Worm (Caenorhabditis elegans): Measurements from ENCODE around the gene srap-1.

The srap-1 gene

ce11 chrII:11200234-11200755 is 2.7 kb upstream of the srap-1 start:
- TF ChIP-seq snpc-4 (tag; optimal IDR thresholded peaks at IDR 0.05) = no peak
- no peak for TF ChIP-seq zip-8 (tag; optimal IDR thresholded peaks at IDR 0.05)
- TF ChIP-seq unc-62 (GFP tag; optimal IDR thresholded peaks at IDR 0.05) = no peak
- no peak for TF ChIP-seq flh-1 (GFP tag; optimal IDR thresholded peaks at IDR 0.05)
- TF ChIP-seq nhr-237 (tag; optimal IDR thresholded peaks at IDR 0.05) = no peak
- no peak for TF ChIP-seq lin-32 (GFP tag; optimal IDR thresholded peaks at IDR 0.05)
- TF ChIP-seq ham-2 (GFP tag; optimal IDR thresholded peaks at IDR 0.05) = no peak

DNA sequence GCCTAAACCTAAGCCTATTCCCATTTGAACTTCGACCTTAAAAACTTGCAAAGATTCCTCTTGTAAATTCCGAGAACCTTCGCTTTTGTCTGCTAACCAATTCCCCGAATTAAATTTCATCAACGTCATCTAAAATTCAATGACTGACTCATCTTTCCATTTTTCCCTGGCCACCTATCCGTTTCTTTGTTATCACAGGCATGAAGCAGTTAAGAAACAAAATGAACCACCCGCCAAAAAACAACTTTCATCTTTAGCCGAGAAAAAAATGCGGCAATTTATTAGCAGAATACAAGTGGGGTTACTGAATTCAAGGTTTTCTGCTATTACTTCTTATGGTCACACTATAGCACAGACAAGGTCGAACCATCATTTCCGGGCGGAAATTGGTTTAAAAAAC is 1.7 kb downstream of the srap-1 start:
- TF ChIP-seq lsy-2 (tag; optimal IDR thresholded peaks at IDR 0.05) (no peak), blmp-1 (tag; optimal IDR thresholded peaks at IDR 0.05) (no peak), lin-13 (tag; optimal IDR thresholded peaks at IDR 0.05) (no peak), tbx-8 (GFP tag; optimal IDR thresholded peaks at IDR 0.05) (no peak), pha-4 (tag; optimal IDR thresholded peaks at IDR 0.05) (no peak), mep-1 (tag; optimal IDR thresholded peaks at IDR 0.05) (no peak), nhr-237 (tag; optimal IDR thresholded peaks at IDR 0.05) (no peak), ceh-83 (GFP tag; optimal IDR thresholded peaks at IDR 0.05) (no peak)

DNA sequence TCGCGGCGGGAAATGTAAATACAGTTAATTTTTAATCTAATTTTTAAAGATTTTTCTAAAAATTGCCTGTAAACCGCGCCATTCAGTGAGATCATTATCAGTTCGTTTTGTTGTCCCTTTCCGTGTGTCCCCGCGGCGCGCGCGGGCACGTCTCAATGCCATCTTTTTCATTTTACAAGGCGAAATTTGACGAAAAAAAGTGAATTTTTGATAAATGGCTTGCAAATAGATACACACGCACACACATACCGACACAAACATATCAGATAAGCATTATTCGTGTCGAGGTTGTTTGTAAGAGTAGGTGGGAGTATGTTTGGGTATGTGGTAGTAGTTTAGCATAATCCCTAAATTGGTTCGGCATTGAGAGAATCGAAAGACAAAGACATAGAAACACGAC is 2.8 kb downstream of the srap-1 start:
- TF ChIP-seq lin-32 (GFP tag; optimal IDR thresholded peaks at IDR 0.05) (no peak), flh-1 (GFP tag; optimal IDR thresholded peaks at IDR 0.05) (no peak), mls-2 (tag; optimal IDR thresholded peaks at IDR 0.05) (no peak), zip-8 (tag; optimal IDR thresholded peaks at IDR 0.05) (no peak), elt-1 (tag; optimal IDR thresholded peaks at IDR 0.05; ENCODE audit: borderline replicate concordance, insufficient read depth) (no peak), sem-2 (GFP tag; optimal IDR thresholded peaks at IDR 0.05) (no peak), ceh-39 (tag; optimal IDR thresholded peaks at IDR 0.05) (no peak), ces-1 (GFP tag; optimal IDR thresholded peaks at IDR 0.05) (no peak), drap-1 (GFP tag; optimal IDR thresholded peaks at IDR 0.05) (no peak), nhr-76 (tag; optimal IDR thresholded peaks at IDR 0.05) (no peak), elt-3 (tag; optimal IDR thresholded peaks at IDR 0.05) (no peak), sptf-1 (tag; optimal IDR thresholded peaks at IDR 0.05) (no peak)

- TF ChIP-seq pha-4 (tag; optimal IDR thresholded peaks at IDR 0.05) (peak; percentile 67), elt-1 (tag; optimal IDR thresholded peaks at IDR 0.05; ENCODE audit: borderline replicate concordance, insufficient read depth) (no peak)
Observed at ce11 chrII:11221771-11222355, 18.8 kb downstream of the srap-1 start, which contains the start of gene plpr-1. plpr-1 (plus strand) TSS chrII:11222305.

DNA sequence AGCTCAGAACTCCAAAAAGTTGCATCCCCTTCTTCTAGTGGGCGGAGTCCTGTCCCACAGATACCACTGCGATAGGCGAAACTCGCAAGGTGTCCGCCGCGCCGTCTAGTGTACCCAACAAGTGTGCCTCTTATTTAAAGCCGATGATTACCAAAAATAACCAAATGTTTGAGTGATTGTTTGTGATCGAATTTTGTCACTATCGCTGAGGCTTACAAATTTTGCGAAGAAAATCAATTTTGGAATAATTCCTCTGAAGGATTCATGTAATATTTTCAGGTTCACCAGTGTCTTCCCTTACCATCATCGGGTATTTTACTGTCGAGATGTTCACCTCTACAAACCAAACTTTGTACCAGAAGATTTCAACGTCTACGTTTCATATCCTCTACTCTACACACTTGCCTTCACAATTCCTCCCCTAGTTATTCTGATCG is 21.0 kb downstream of the srap-1 start:
- TF ChIP-seq bed-3 (GFP tag; optimal IDR thresholded peaks at IDR 0.05) (no peak), elt-3 (tag; optimal IDR thresholded peaks at IDR 0.05) (no peak), ztf-11 (tag; optimal IDR thresholded peaks at IDR 0.05) (no peak), mab-5 (tag; optimal IDR thresholded peaks at IDR 0.05) (no peak), blmp-1 (tag; optimal IDR thresholded peaks at IDR 0.05) (no peak), flh-1 (GFP tag; optimal IDR thresholded peaks at IDR 0.05) (no peak), nhr-28 (tag; optimal IDR thresholded peaks at IDR 0.05) (no peak), ces-1 (GFP tag; optimal IDR thresholded peaks at IDR 0.05) (peak; percentile 43), drap-1 (GFP tag; optimal IDR thresholded peaks at IDR 0.05) (peak; percentile 12), zip-8 (tag; optimal IDR thresholded peaks at IDR 0.05) (no peak), elt-1 (tag; optimal IDR thresholded peaks at IDR 0.05; ENCODE audit: borderline replicate concordance, insufficient read depth) (no peak), M03D4.4 (tag; optimal IDR thresholded peaks at IDR 0.05) (no peak), sem-2 (GFP tag; optimal IDR thresholded peaks at IDR 0.05) (no peak), tbx-8 (GFP tag; optimal IDR thresholded peaks at IDR 0.05) (no peak), ham-2 (GFP tag; optimal IDR thresholded peaks at IDR 0.05) (no peak), nhr-237 (tag; optimal IDR thresholded peaks at IDR 0.05) (no peak), nhr-76 (tag; optimal IDR thresholded peaks at IDR 0.05) (no peak), ceh-83 (GFP tag; optimal IDR thresholded peaks at IDR 0.05) (no peak), ceh-43 (GFP tag; optimal IDR thresholded peaks at IDR 0.05) (no peak), lin-32 (GFP tag; optimal IDR thresholded peaks at IDR 0.05) (no peak), cnd-1 (tag; optimal IDR thresholded peaks at IDR 0.05) (no peak), mep-1 (tag; optimal IDR thresholded peaks at IDR 0.05) (peak; percentile 10), ceh-39 (tag; optimal IDR thresholded peaks at IDR 0.05) (peak; percentile 15), nhr-12 (tag; optimal IDR thresholded peaks at IDR 0.05) (no peak), nhr-2 (tag; optimal IDR thresholded peaks at IDR 0.05) (no peak), sptf-1 (tag; optimal IDR thresholded peaks at IDR 0.05) (peak; percentile 25), unc-39 (tag; optimal IDR thresholded peaks at IDR 0.05) (no peak), hlh-1 (tag; optimal IDR thresholded peaks at IDR 0.05) (no peak), pha-4 (tag; optimal IDR thresholded peaks at IDR 0.05) (no peak), unc-120 (tag; optimal IDR thresholded peaks at IDR 0.05; ENCODE audit: poor library complexity, severe bottlenecking) (peak; percentile 1), mls-2 (tag; optimal IDR thresholded peaks at IDR 0.05) (no peak), lsy-2 (tag; optimal IDR thresholded peaks at IDR 0.05) (peak; percentile 7), unc-62 (GFP tag; optimal IDR thresholded peaks at IDR 0.05) (no peak), snpc-4 (tag; optimal IDR thresholded peaks at IDR 0.05) (no peak), lin-13 (tag; optimal IDR thresholded peaks at IDR 0.05) (no peak)

Measured in whole organism, mixed stage, embryonic.